Fruit fly (Drosophila melanogaster): Measurements from ENCODE around the gene CG33090.

CG33090 gene

dm6 chr2L:14372254-14372717 is 38.3 kb downstream of the CG33090 start:
- TF ChIP-seq noc (tag; optimal IDR thresholded peaks at IDR 0.05), result peak; percentile 91

dm6 chr2L:14373250-14373649 is 39.3 kb downstream of the CG33090 start:
- peak; percentile 1 for TF ChIP-seq noc (tag; optimal IDR thresholded peaks at IDR 0.05)

DNA sequence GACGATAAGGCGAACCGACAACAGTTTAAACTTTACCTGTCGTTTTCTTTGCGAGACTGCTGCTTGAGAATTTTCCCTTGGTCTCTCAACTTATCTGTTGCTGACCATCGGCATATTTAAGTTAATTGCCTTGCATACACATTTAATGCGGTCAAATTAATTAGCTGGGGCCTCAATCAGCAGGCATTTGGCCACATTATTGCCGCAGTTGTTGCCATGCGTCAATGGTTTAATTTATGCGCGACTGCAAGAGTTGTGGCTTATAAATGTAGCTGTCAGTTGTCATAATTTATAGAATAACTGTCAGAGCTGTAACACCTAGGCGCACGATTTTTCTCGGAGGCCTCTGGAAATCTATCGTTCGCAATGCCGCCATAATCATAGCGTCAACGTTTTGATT is 40.1 kb downstream of the CG33090 start:
- TF ChIP-seq noc (tag; optimal IDR thresholded peaks at IDR 0.05), result no peak

DNA sequence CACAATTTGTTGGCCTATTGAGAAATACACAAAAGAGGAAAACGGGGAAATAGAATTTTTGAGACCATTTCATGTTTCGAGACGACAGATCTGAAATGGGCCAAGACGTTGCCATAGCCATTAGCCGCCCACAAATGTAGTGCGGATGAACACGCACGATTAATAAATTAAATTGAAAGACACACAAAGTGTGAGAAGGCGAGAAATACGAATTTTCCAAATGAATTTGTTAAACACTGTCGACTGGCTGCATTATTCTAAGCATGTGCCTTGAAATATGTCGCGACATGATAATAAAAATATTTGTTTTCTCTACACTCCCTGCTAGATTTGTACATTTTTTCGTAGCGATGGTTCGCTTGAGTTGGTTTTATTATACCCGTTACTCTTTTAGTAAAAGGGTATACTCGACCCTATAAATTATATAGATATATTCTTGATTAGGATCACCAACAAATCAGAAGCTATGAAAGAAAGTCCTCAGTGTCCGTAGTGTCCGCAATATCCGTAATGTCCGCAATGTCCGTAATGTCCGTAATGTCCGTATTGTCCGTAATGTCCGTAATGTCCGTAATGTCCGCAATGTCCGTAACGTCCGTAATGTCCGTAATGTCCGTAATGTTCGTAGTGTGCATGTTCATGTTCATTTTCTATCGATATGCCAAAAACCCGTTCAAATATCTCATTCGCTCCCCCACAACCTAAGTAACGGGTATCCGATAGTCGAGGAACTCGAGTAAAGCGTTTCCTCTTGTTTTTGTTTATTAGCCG is 42.7 kb downstream of the CG33090 start:
- TF ChIP-seq noc (tag; optimal IDR thresholded peaks at IDR 0.05), result peak; percentile 62

dm6 chr2L:14381072-14381471 is 47.1 kb downstream of the CG33090 start, which contains the start of gene ppk:
Gene ppk (minus strand): TSS chr2L:14381172.
- no peak for TF ChIP-seq noc (tag; optimal IDR thresholded peaks at IDR 0.05)

- TF ChIP-seq noc (tag; optimal IDR thresholded peaks at IDR 0.05), result no peak
These were observed 47.9 kb downstream of the CG33090 start for dm6 chr2L:14381881-14382280.

DNA sequence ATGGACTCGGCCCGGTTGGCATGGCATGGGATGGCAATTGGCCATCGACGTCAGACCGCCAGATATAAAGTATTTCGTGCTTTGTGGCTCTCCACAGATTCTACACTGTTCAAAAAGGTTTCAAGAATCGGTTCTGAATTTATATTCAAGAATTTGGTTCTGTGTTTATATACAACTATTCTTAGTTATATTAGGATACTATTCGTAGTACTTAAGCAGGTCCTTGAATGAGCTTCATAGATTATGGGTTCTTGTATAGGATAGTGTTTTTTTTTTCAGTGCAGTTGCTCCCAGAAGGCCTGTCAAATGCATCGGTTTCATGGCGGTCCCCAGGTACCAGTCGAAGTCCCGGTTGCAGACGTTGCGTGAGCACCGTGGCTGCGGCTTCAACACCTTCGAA is 52.6 kb downstream of the CG33090 start:
- TF ChIP-seq noc (tag; optimal IDR thresholded peaks at IDR 0.05), result no peak

dm6 chr2L:14388448-14388847 is 54.5 kb downstream of the CG33090 start:
- TF ChIP-seq noc (tag; optimal IDR thresholded peaks at IDR 0.05), result no peak

dm6 chr2L:14393527-14393926 is 59.6 kb downstream of the CG33090 start:
- TF ChIP-seq noc (tag; optimal IDR thresholded peaks at IDR 0.05), result no peak

dm6 chr2L:14394298-14395064 is 60.5 kb downstream of the CG33090 start:
- TF ChIP-seq noc (tag; optimal IDR thresholded peaks at IDR 0.05), result peak; percentile 77

DNA sequence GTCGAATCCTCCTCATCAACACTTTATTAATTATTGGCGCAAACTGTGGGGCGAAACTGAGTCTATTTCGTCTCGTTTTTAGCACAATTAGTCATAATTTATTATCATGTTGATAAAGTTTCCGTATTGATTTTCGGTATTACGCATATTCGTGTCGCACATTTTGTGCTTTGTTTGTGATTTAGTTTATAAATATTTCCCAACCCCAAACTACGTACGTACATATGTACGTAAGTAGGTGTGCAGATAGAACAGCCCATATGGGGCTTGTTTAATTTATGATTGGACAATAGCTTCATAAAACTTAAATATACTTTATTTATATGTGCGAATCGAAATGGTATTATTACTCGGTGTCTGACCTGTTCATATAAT is 61.1 kb downstream of the CG33090 start:
- TF ChIP-seq noc (tag; optimal IDR thresholded peaks at IDR 0.05), result no peak
